Worm (Caenorhabditis elegans): Measurements from ENCODE around the gene clec-40.

The clec-40 gene

DNA sequence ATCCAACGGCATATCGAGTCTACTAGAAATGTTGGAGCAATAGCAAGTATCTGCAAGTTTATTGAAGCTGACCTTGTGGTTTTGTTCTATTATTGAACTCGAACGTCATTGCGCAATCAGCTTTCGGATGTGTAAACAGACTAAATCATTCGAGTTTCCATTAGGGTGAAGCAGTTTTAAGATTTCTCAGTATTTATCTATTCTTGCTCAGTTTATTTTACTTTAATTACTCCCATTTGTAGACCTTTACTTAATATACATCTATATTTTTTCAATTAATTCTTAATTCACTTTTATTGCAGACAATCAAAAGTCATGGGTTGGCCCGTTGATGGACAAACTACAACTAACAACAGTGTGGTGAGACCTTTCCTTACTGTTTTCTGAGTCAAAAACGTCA is 39.8 kb upstream of the clec-40 start, which contains the start of gene F09C6.14:
Gene F09C6.14, plus strand, starts transcription at position 301 of the 400 bp plus-strand sequence.
- no peak for TF ChIP-seq lin-13 (GFP tag; optimal IDR thresholded peaks at IDR 0.05)
- no peak for TF ChIP-seq unc-55 (GFP tag; optimal IDR thresholded peaks at IDR 0.05)
- TF ChIP-seq crh-2 (tag; optimal IDR thresholded peaks at IDR 0.05): no peak
- TF ChIP-seq C34F6.9 (tag; optimal IDR thresholded peaks at IDR 0.05): no peak
- TF ChIP-seq Y55F3AM.14 (GFP tag; optimal IDR thresholded peaks at IDR 0.05): no peak
- TF ChIP-seq elt-3 (tag; optimal IDR thresholded peaks at IDR 0.05): no peak
- TF ChIP-seq ceh-16 (tag; optimal IDR thresholded peaks at IDR 0.05): no peak
- no peak for TF ChIP-seq gmeb-1 (tag; optimal IDR thresholded peaks at IDR 0.05)
- no peak for TF ChIP-seq ztf-11 (tag; optimal IDR thresholded peaks at IDR 0.05)
- no peak for TF ChIP-seq blmp-1 (tag; optimal IDR thresholded peaks at IDR 0.05; ENCODE audit: insufficient read depth)
- no peak for TF ChIP-seq fos-1 (tag; optimal IDR thresholded peaks at IDR 0.05)
- no peak for TF ChIP-seq nhr-237 (tag; optimal IDR thresholded peaks at IDR 0.05)
- no peak for TF ChIP-seq nhr-6 (tag; optimal IDR thresholded peaks at IDR 0.05)
- no peak for TF ChIP-seq mbf-1 (tag; optimal IDR thresholded peaks at IDR 0.05)
- TF ChIP-seq nhr-129 (tag; optimal IDR thresholded peaks at IDR 0.05): no peak
- TF ChIP-seq ztf-1 (GFP tag; conservative IDR thresholded peaks at IDR 0.05): no peak

- TF ChIP-seq ama-1 (optimal IDR thresholded peaks at IDR 0.05) (no peak), nhr-10 (tag; optimal IDR thresholded peaks at IDR 0.05) (no peak), skn-1 (tag; optimal IDR thresholded peaks at IDR 0.05) (no peak), nhr-11 (tag; optimal IDR thresholded peaks at IDR 0.05) (no peak), mdl-1 (tag; optimal IDR thresholded peaks at IDR 0.05) (no peak), egl-27 (tag; optimal IDR thresholded peaks at IDR 0.05) (no peak), nhr-237 (tag; optimal IDR thresholded peaks at IDR 0.05) (no peak), R02D3.7 (tag; optimal IDR thresholded peaks at IDR 0.05) (no peak), lin-39 (tag; optimal IDR thresholded peaks at IDR 0.05) (no peak), mab-5 (tag; optimal IDR thresholded peaks at IDR 0.05) (no peak), snpc-4 (tag; optimal IDR thresholded peaks at IDR 0.05) (no peak), aly-2 (tag; optimal IDR thresholded peaks at IDR 0.05) (no peak)
These were observed 39.2 kb upstream of the clec-40 start, which contains the start of gene F09C6.3 for ce11 chrV:16880054-16880453. Gene F09C6.3 (minus strand): TSS chrV:16880154.

DNA sequence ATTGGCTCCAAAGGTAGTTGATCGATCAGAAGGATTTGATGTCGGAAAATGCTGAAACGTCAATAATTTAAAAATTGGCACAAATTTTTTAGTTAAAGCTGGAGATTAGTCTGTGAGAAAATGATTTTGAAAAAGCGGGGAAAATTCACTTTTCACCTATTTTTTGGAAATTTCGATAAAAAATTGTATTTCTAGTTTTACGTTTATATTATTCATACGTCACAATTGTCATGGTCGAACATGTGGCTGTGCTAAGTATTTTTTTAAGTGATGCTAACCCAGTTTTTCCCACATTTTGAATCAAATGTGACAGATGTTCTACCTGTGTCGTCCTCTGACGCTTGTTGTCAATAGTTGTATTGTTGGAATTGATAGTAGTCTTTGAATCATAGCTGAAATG is 38.7 kb upstream of the clec-40 start:
- TF ChIP-seq nhr-77 (tag; optimal IDR thresholded peaks at IDR 0.05): no peak
- TF ChIP-seq skn-1 (tag; optimal IDR thresholded peaks at IDR 0.05): no peak
- TF ChIP-seq nhr-129 (tag; optimal IDR thresholded peaks at IDR 0.05): no peak

DNA sequence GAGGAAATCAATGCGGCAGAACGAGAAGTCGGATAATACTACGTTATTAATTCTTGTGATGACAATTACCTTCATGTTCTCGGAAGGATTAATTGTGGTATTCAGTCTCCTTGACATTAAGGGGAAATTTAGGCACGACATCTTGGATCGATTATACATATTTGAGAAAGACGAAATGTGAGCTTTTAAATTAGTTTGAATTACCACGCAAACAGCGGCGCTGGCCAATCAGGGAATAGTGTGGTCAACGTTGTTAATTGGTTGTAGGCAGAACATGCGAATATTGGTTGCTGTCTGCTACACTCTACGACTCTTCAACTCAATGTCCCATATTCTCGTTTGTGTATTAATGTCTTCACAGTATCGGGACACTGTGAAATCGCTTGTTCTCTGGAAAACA is 34.1 kb upstream of the clec-40 start, which contains the start of gene F49A5.10:
Gene F49A5.10, plus strand, starts transcription at position 301 of the 400 bp plus-strand sequence.
- no peak for TF ChIP-seq ZK546.5 (tag; optimal IDR thresholded peaks at IDR 0.05)
- no peak for TF ChIP-seq alr-1 (tag; optimal IDR thresholded peaks at IDR 0.05)
- TF ChIP-seq ztf-11 (tag; optimal IDR thresholded peaks at IDR 0.05): no peak
- no peak for TF ChIP-seq unc-55 (GFP tag; optimal IDR thresholded peaks at IDR 0.05)
- no peak for TF ChIP-seq sem-4 (tag; optimal IDR thresholded peaks at IDR 0.05)
- TF ChIP-seq ama-1 (optimal IDR thresholded peaks at IDR 0.05): no peak
- TF ChIP-seq sma-9 (GFP tag; optimal IDR thresholded peaks at IDR 0.05): no peak
- TF ChIP-seq sma-9 (tag; optimal IDR thresholded peaks at IDR 0.05): no peak

- TF ChIP-seq sma-3 (GFP tag; optimal IDR thresholded peaks at IDR 0.05) (no peak), mdl-1 (tag; optimal IDR thresholded peaks at IDR 0.05) (no peak), unc-39 (tag; optimal IDR thresholded peaks at IDR 0.05) (no peak), elt-3 (tag; optimal IDR thresholded peaks at IDR 0.05) (no peak), F13H6.1 (tag; optimal IDR thresholded peaks at IDR 0.05) (no peak), peb-1 (tag; optimal IDR thresholded peaks at IDR 0.05) (no peak), nhr-11 (tag; optimal IDR thresholded peaks at IDR 0.05) (no peak), dmd-4 (tag; optimal IDR thresholded peaks at IDR 0.05) (no peak), egl-27 (tag; optimal IDR thresholded peaks at IDR 0.05) (no peak), mab-5 (tag; optimal IDR thresholded peaks at IDR 0.05) (no peak), nhr-25 (tag; optimal IDR thresholded peaks at IDR 0.05) (no peak), skn-1 (tag; optimal IDR thresholded peaks at IDR 0.05) (no peak), crh-2 (tag; optimal IDR thresholded peaks at IDR 0.05) (no peak), sem-4 (tag; optimal IDR thresholded peaks at IDR 0.05) (no peak), fos-1 (tag; optimal IDR thresholded peaks at IDR 0.05) (no peak), nhr-21 (tag; optimal IDR thresholded peaks at IDR 0.05) (no peak), lin-13 (GFP tag; optimal IDR thresholded peaks at IDR 0.05) (no peak), ceh-82 (tag; optimal IDR thresholded peaks at IDR 0.05) (no peak), ztf-1 (GFP tag; conservative IDR thresholded peaks at IDR 0.05) (no peak)
These were observed 32.8 kb upstream of the clec-40 start, which contains the start of gene srw-23 for ce11 chrV:16873642-16874041. Gene srw-23 (plus strand): TSS chrV:16873942.
